Fruit fly (Drosophila melanogaster): ENCODE results near the gene CG42446.

CG42446 gene

DNA sequence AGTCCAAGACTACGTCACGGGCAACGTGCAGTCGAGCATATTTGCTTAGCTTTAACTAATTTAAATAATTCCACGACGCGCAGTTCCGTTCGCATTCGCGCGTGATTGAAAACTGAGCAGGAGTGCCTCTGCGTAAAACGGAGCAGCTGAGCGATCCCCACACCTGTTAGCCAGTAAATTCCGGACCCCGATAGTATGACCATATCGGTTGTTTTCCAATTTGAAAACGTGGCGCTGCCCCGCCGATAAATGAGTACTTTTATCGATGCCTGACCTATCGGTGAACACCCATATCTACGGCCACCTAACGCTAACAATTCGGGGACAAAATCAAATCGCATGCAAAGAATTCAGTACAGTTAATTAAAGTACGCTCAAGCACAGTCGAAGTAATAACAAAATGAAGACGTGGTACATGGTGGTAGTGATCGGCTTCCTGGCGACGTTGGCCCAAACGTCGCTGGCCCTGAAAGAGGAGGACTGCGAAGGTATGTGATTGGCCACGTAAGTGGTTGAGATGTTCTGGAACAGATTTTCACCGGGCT lies 10.7 kb downstream of the CG42446 start, which contains the start of the genes CG14879 and Manf (continued):
- TF ChIP-seq achi (GFP tag; optimal IDR thresholded peaks at IDR 0.05) = no peak
- no peak for TF ChIP-seq CG6163 (GFP tag; IDR thresholded peaks at IDR 0.05)
- TF ChIP-seq CG15336 (GFP tag; IDR thresholded peaks at IDR 0.05) = no peak
- no peak for TF ChIP-seq CG4318 (GFP tag; optimal IDR thresholded peaks at IDR 0.05)
- TF ChIP-seq CG32006 (GFP tag; optimal IDR thresholded peaks at IDR 0.05) = no peak
- TF ChIP-seq pdm3 (GFP tag; optimal IDR thresholded peaks at IDR 0.05) = no peak
- no peak for TF ChIP-seq CG10669 (GFP tag; optimal IDR thresholded peaks at IDR 0.05)
- no peak for TF ChIP-seq CG11762 (GFP tag; optimal IDR thresholded peaks at IDR 0.05; ENCODE audit: insufficient read depth)
- no peak for TF ChIP-seq CG6276 (GFP tag; optimal IDR thresholded peaks at IDR 0.05)
- no peak for TF ChIP-seq Sox15 (GFP tag; optimal IDR thresholded peaks at IDR 0.05)
- peak; percentile 63 for TF ChIP-seq fkh (GFP tag; optimal IDR thresholded peaks at IDR 0.05)
- TF ChIP-seq topi (GFP tag; optimal IDR thresholded peaks at IDR 0.05) = peak; percentile 2
- TF ChIP-seq Eip78C (GFP tag) = peak; percentile 28

DNA sequence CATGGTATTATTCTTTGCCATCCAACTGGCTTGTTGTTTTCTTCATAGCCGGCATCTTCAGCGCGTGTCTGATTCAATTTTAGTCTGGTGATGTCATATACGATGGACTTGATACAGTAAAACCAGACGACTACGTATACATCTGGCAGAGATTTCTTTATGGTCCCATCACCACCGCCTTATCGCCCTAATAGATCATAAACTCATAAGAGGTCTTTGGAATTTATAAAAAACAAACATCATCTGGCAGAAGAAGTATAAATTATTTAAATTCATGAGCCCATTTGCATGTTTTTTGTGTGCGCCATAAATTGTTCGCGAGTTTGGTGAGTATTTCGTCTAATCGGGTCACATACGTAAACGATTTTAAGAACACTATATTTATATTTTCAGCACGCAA lies 11.6 kb downstream of the CG42446 start:
- TF ChIP-seq ss (GFP tag; optimal IDR thresholded peaks at IDR 0.05) (no peak), CG6808 (GFP tag; optimal IDR thresholded peaks at IDR 0.05) (no peak), achi (GFP tag; optimal IDR thresholded peaks at IDR 0.05) (no peak), Hr38 (GFP tag; optimal IDR thresholded peaks at IDR 0.05) (no peak), fkh (GFP tag; optimal IDR thresholded peaks at IDR 0.05) (no peak), Hr39 (GFP tag; optimal IDR thresholded peaks at IDR 0.05) (no peak), OdsH (GFP tag; optimal IDR thresholded peaks at IDR 0.05) (no peak), cyc (GFP tag; optimal IDR thresholded peaks at IDR 0.05) (no peak)

- TF ChIP-seq Smox (GFP tag; optimal IDR thresholded peaks at IDR 0.05) (no peak), fkh (GFP tag; optimal IDR thresholded peaks at IDR 0.05) (peak; percentile 53)
These were observed 12.2 kb downstream of the CG42446 start for dm6 chr3R:16347626-16348264.

dm6 chr3R:16341817-16342374 lies 18.0 kb downstream of the CG42446 start, which contains the start of the genes SF2 and pad:
SF2 (minus strand) TSS chr3R:16341988.
pad (plus strand) TSS chr3R:16342318.
- TF ChIP-seq Sox14 (GFP tag; optimal IDR thresholded peaks at IDR 0.05) = peak; percentile 84
- TF ChIP-seq fd59A (GFP tag; optimal IDR thresholded peaks at IDR 0.05) = peak; percentile 14
- TF ChIP-seq Eip78C (GFP tag) = peak; percentile 90
- peak; percentile 82 for TF ChIP-seq Eip75B (GFP tag; optimal IDR thresholded peaks at IDR 0.05)
- TF ChIP-seq CG31627 (GFP tag; optimal IDR thresholded peaks at IDR 0.05) = peak; percentile 86
- peak; percentile 51 for TF ChIP-seq CG7368 (GFP tag; optimal IDR thresholded peaks at IDR 0.05)
- peak; percentile 24 for TF ChIP-seq Lpt (GFP tag; optimal IDR thresholded peaks at IDR 0.05)
- peak; percentile 77 for TF ChIP-seq acj6 (GFP tag; optimal IDR thresholded peaks at IDR 0.05)
- TF ChIP-seq vri (GFP tag; optimal IDR thresholded peaks at IDR 0.05) = peak; percentile 64
- peak; percentile 73 for TF ChIP-seq topi (GFP tag; optimal IDR thresholded peaks at IDR 0.05)
- TF ChIP-seq CG32006 (GFP tag; optimal IDR thresholded peaks at IDR 0.05) = no peak
- TF ChIP-seq ss (GFP tag; optimal IDR thresholded peaks at IDR 0.05) = peak in 1 of 2 experiments; percentile 75
- no peak for TF ChIP-seq pdm3 (GFP tag; optimal IDR thresholded peaks at IDR 0.05)
- peak; percentile 76 for TF ChIP-seq CG3032 (tag; optimal IDR thresholded peaks at IDR 0.05)
- peak; percentile 37; the same call in 1 of the 3 replicates for TF ChIP-seq CG6163 (GFP tag; IDR thresholded peaks at IDR 0.05)
- peak; percentile 79 for TF ChIP-seq dsx (GFP tag; optimal IDR thresholded peaks at IDR 0.05; ENCODE audit: poor library complexity, severe bottlenecking)
- TF ChIP-seq dac (GFP tag; optimal IDR thresholded peaks at IDR 0.05) = no peak
- TF ChIP-seq CG11294 (GFP tag; IDR thresholded peaks at IDR 0.05) = no peak; the same call in 1 of the 2 replicates
- peak; percentile 33 for TF ChIP-seq CG9139 (GFP tag; optimal IDR thresholded peaks at IDR 0.05)
- peak; percentile 56 for TF ChIP-seq CG10669 (GFP tag; optimal IDR thresholded peaks at IDR 0.05)
- peak; percentile 54 for TF ChIP-seq CG6792 (GFP tag; optimal IDR thresholded peaks at IDR 0.05)
- no peak for TF ChIP-seq CG4318 (GFP tag; optimal IDR thresholded peaks at IDR 0.05)
- TF ChIP-seq esn (GFP tag; optimal IDR thresholded peaks at IDR 0.05) = peak; percentile 87
- peak; percentile 59 for TF ChIP-seq Ets96B (tag; optimal IDR thresholded peaks at IDR 0.05)
- TF ChIP-seq CG1621 (tag; optimal IDR thresholded peaks at IDR 0.05) = peak; percentile 26
- TF ChIP-seq eg (GFP tag; IDR thresholded peaks at IDR 0.05) = peak; percentile 55; the same call in 2 of the 3 replicates
- peak; percentile 31 for TF ChIP-seq net (GFP tag; optimal IDR thresholded peaks at IDR 0.05)
- no peak for TF ChIP-seq Sox102F (GFP tag; optimal IDR thresholded peaks at IDR 0.05)
- peak; percentile 80 for TF ChIP-seq Ets21C (GFP tag; optimal IDR thresholded peaks at IDR 0.05)
- no peak for TF ChIP-seq fd85E (GFP tag; optimal IDR thresholded peaks at IDR 0.05)
- TF ChIP-seq CG15336 (GFP tag; IDR thresholded peaks at IDR 0.05) = no peak
